Fruit fly (Drosophila melanogaster) whole organism, embryonic: ENCODE results near the gene Ubc7.

Source experiments
- Bgb ChIP-seq: fragments of 200-800 bp; sonication (Bioruptor generic); IDR thresholded peaks from 2 replicates; pipeline ENCODE4 v1.3.6; 2022; ENCODE audit warnings: missing biosample characterization, missing genetic modification characterization; ENCODE audit not compliant: partially characterized antibody
- BtbVII ChIP-seq: fragments of 200-800 bp; sonication (Bioruptor generic); optimal IDR thresholded peaks from 3 replicates; lab custom pipeline; 2017; ENCODE audit warnings: missing biosample characterization, mild to moderate bottlenecking, missing genetic modification characterization
- CG10147 ChIP-seq: fragments of 200-800 bp; sonication (Bioruptor generic); optimal IDR thresholded peaks from 2 replicates; lab custom pipeline; 2019; ENCODE audit warnings: missing biosample characterization, mild to moderate bottlenecking, missing genetic modification characterization, moderate library complexity
- CG11093 ChIP-seq: fragments of 200-800 bp; sonication (Bioruptor generic); IDR thresholded peaks from 3 replicates; pipeline ENCODE4 v1.3.6; 2022; ENCODE audit warnings: missing biosample characterization, missing genetic modification characterization
- CG11247 ChIP-seq: fragments of 200-800 bp; sonication (Bioruptor generic); IDR thresholded peaks from 2 replicates; pipeline ENCODE4 v1.3.6; 2022; ENCODE audit warnings: missing biosample characterization, missing genetic modification characterization
- CG12236 ChIP-seq: fragments of 200-800 bp; sonication (Bioruptor generic); optimal IDR thresholded peaks from 2 replicates; lab custom pipeline; 2016; ENCODE audit warnings: missing biosample characterization, missing genetic modification characterization
- CG13624 ChIP-seq: fragments of 200-800 bp; sonication (Bioruptor generic); optimal IDR thresholded peaks from 2 replicates; lab custom pipeline; 2016; ENCODE audit warnings: missing biosample characterization, missing genetic modification characterization
- CG14667 ChIP-seq: fragments of 200-800 bp; sonication (Bioruptor generic); IDR thresholded peaks from 2 replicates; pipeline ENCODE4 v1.3.6; 2022; ENCODE audit warnings: missing biosample characterization, missing genetic modification characterization
- CG1832 ChIP-seq: fragments of 200-800 bp; sonication (Bioruptor generic); optimal IDR thresholded peaks from 2 replicates; lab custom pipeline; 2017; ENCODE audit warnings: missing biosample characterization, mild to moderate bottlenecking, missing genetic modification characterization, inconsistent platforms
- CG2116 ChIP-seq: fragments of 200-800 bp; sonication (Bioruptor generic); optimal IDR thresholded peaks from 3 replicates; lab custom pipeline; 2018; ENCODE audit warnings: missing biosample characterization, mild to moderate bottlenecking, missing genetic modification characterization
- CG2202 ChIP-seq: fragments of 200-800 bp; sonication (Bioruptor generic); optimal IDR thresholded peaks from 2 replicates; lab custom pipeline; 2018; ENCODE audit warnings: missing biosample characterization, mild to moderate bottlenecking, missing genetic modification characterization
- CG2678 ChIP-seq: fragments of 200-800 bp; sonication (Bioruptor generic); optimal IDR thresholded peaks from 3 replicates; lab custom pipeline; 2019; ENCODE audit warnings: missing biosample characterization, mild to moderate bottlenecking, missing genetic modification characterization, moderate library complexity
- CG2889 ChIP-seq: fragments of 200-800 bp; sonication (Bioruptor generic); IDR thresholded peaks from 3 replicates; pipeline ENCODE4 v1.3.6; 2022; ENCODE audit warnings: missing biosample characterization, missing genetic modification characterization
- CG30431 ChIP-seq: fragments of 200-800 bp; sonication (Bioruptor generic); optimal IDR thresholded peaks from 2 replicates; lab custom pipeline; 2017; ENCODE audit warnings: missing biosample characterization, missing genetic modification characterization
- CG3065 ChIP-seq: fragments of 200-800 bp; sonication (Bioruptor generic); optimal IDR thresholded peaks from 2 replicates; lab custom pipeline; 2016; ENCODE audit warnings: missing biosample characterization, missing genetic modification characterization
- CG31224 ChIP-seq: fragments of 200-800 bp; sonication (Bioruptor generic); IDR thresholded peaks from 2 replicates; pipeline ENCODE4 v1.3.6; 2022; ENCODE audit warnings: missing biosample characterization, missing genetic modification characterization
- CG31441 ChIP-seq: fragments of 200-800 bp; sonication (Bioruptor generic); IDR thresholded peaks from 2 replicates; pipeline ENCODE4 v1.3.6; 2022; ENCODE audit warnings: missing biosample characterization, missing genetic modification characterization
- CG3726 ChIP-seq: fragments of 200-800 bp; sonication (Bioruptor generic); IDR thresholded peaks from 3 replicates; pipeline ENCODE4, ENCODE4 v1.3.6; 2022; ENCODE audit warnings: missing biosample characterization, missing genetic modification characterization
- CG42726 ChIP-seq: fragments of 200-800 bp; sonication (Bioruptor generic); IDR thresholded peaks from 2 replicates; pipeline ENCODE4 v1.3.6; 2022; ENCODE audit warnings: missing biosample characterization, missing genetic modification characterization; ENCODE audit not compliant: partially characterized antibody
- CG6254 ChIP-seq: fragments of 200-800 bp; sonication (Bioruptor generic); optimal IDR thresholded peaks from 3 replicates; lab custom pipeline; 2017; ENCODE audit warnings: mild to moderate bottlenecking, missing biosample characterization, missing genetic modification reagents, missing genetic modification characterization
- CG6683 ChIP-seq: fragments of 200-800 bp; sonication (Bioruptor generic); optimal IDR thresholded peaks from 2 replicates; lab custom pipeline; 2017; ENCODE audit warnings: missing biosample characterization, mild to moderate bottlenecking, missing genetic modification characterization, missing genetic modification reagents
- CG6854 ChIP-seq: fragments of 200-800 bp; sonication (Bioruptor generic); optimal IDR thresholded peaks from 3 replicates; lab custom pipeline; 2017; ENCODE audit warnings: missing biosample characterization, mild to moderate bottlenecking, missing genetic modification characterization
- CG8281 ChIP-seq: fragments of 200-800 bp; sonication (Bioruptor generic); optimal IDR thresholded peaks from 2 replicates; lab custom pipeline; 2018; ENCODE audit warnings: missing biosample characterization, mild to moderate bottlenecking, missing genetic modification characterization, moderate library complexity
- CG8359 ChIP-seq: fragments of 200-800 bp; sonication (Bioruptor generic); optimal IDR thresholded peaks from 2 replicates; lab custom pipeline; 2017; ENCODE audit warnings: missing biosample characterization, mild to moderate bottlenecking, missing genetic modification characterization, borderline replicate concordance
- D19B ChIP-seq: fragments of 200-800 bp; sonication (Bioruptor generic); optimal IDR thresholded peaks from 2 replicates; lab custom pipeline; 2017; ENCODE audit warnings: missing biosample characterization, mild to moderate bottlenecking, missing genetic modification characterization
- H2.0 ChIP-seq: fragments of 200-800 bp; sonication (Bioruptor generic); IDR thresholded peaks from 2 replicates; pipeline ENCODE4 v1.3.6; 2022; ENCODE audit warnings: missing biosample characterization, missing genetic modification characterization
- Hmx ChIP-seq: fragments of 200-800 bp; sonication (Bioruptor generic); optimal IDR thresholded peaks from 2 replicates; lab custom pipeline; 2016; ENCODE audit warnings: missing biosample characterization, missing genetic modification characterization
- Mes4 ChIP-seq: fragments of 200-800 bp; sonication (Bioruptor generic); optimal IDR thresholded peaks from 2 replicates; lab custom pipeline; 2016; ENCODE audit warnings: missing biosample characterization, missing genetic modification characterization
- NK7.1 ChIP-seq: fragments of 200-800 bp; sonication (Bioruptor generic); optimal IDR thresholded peaks from 3 replicates; lab custom pipeline; 2016; ENCODE audit warnings: missing biosample characterization, missing genetic modification characterization
- Xrp1 ChIP-seq: fragments of 200-800 bp; sonication (Bioruptor generic); IDR thresholded peaks from 2 replicates; pipeline ENCODE4 v1.3.6; 2022; ENCODE audit warnings: missing biosample characterization, missing genetic modification characterization
- amos ChIP-seq: fragments of 200-800 bp; sonication (Bioruptor generic); IDR thresholded peaks from 2 replicates; pipeline ENCODE4 v1.3.6; 2022; ENCODE audit warnings: missing biosample characterization, missing genetic modification characterization; ENCODE audit not compliant: partially characterized antibody
- cad ChIP-seq: fragments of >200 bp; optimal IDR thresholded peaks from 2 replicates; lab custom pipeline; 2017; ENCODE audit warnings: missing biosample characterization, missing genetic modification characterization
- chinmo ChIP-seq: fragments of 200-800 bp; sonication (Bioruptor generic); IDR thresholded peaks from 4 replicates; pipeline ENCODE4 v1.3.6; 2022; ENCODE audit warnings: missing biosample characterization, missing genetic modification characterization; ENCODE audit not compliant: partially characterized antibody
- crp ChIP-seq, 2 experiments: fragments of 200-800 bp; sonication (Bioruptor generic); optimal IDR thresholded peaks; 2 replicates in 1 of 2; 3 replicates in 1 of 2; lab custom pipeline; 2017; ENCODE audit warnings: missing biosample characterization in 2 of 2, missing genetic modification characterization in 2 of 2, mild to moderate bottlenecking in 1 of 2, moderate library complexity in 1 of 2
- exex ChIP-seq: fragments of 200-800 bp; sonication (Bioruptor generic); optimal IDR thresholded peaks from 4 replicates; lab custom pipeline; 2018; ENCODE audit warnings: missing biosample characterization, mild to moderate bottlenecking, missing genetic modification characterization, moderate library complexity
- fu2 ChIP-seq: fragments of 200-800 bp; sonication (Bioruptor generic); optimal IDR thresholded peaks from 2 replicates; lab custom pipeline; 2016; ENCODE audit warnings: missing biosample characterization, missing genetic modification characterization
- h ChIP-seq: fragments of >200 bp; optimal IDR thresholded peaks from 2 replicates; lab custom pipeline; 2017
- ken ChIP-seq: fragments of 200-800 bp; sonication (Bioruptor generic); IDR thresholded peaks from 3 replicates; pipeline ENCODE4 v1.3.6; 2022; ENCODE audit warnings: missing biosample characterization, missing genetic modification characterization
- kni ChIP-seq: fragments of 200-800 bp; sonication (Bioruptor generic); optimal IDR thresholded peaks from 3 replicates; lab custom pipeline; 2017; ENCODE audit warnings: mild to moderate bottlenecking, missing biosample characterization, missing genetic modification reagents, missing genetic modification characterization
- mam ChIP-seq: fragments of 200-800 bp; sonication (Bioruptor generic); optimal IDR thresholded peaks from 3 replicates; lab custom pipeline; 2016; ENCODE audit warnings: missing biosample characterization, missing genetic modification characterization
- nmo ChIP-seq: fragments of 200-800 bp; sonication (Bioruptor generic); optimal IDR thresholded peaks from 2 replicates; lab custom pipeline; 2018; ENCODE audit warnings: missing biosample characterization, mild to moderate bottlenecking, missing genetic modification characterization, moderate library complexity
- nom ChIP-seq: fragments of 200-800 bp; sonication (Bioruptor generic); optimal IDR thresholded peaks from 2 replicates; lab custom pipeline; 2017; ENCODE audit warnings: missing biosample characterization, missing genetic modification characterization, mild to moderate bottlenecking, moderate library complexity, missing genetic modification reagents
- odd ChIP-seq: fragments of 200-800 bp; sonication (Bioruptor generic); optimal IDR thresholded peaks from 2 replicates; lab custom pipeline; 2017; ENCODE audit warnings: missing biosample characterization, mild to moderate bottlenecking, missing genetic modification characterization
- phol ChIP-seq: fragments of 200-800 bp; sonication (Bioruptor generic); optimal IDR thresholded peaks from 3 replicates; lab custom pipeline; 2018; ENCODE audit warnings: missing biosample characterization, mild to moderate bottlenecking, missing genetic modification characterization, moderate library complexity
- pita ChIP-seq: fragments of 200-800 bp; sonication (Bioruptor generic); optimal IDR thresholded peaks from 2 replicates; lab custom pipeline; 2017; ENCODE audit warnings: missing biosample characterization, mild to moderate bottlenecking, missing genetic modification characterization
- schlank ChIP-seq: fragments of 200-800 bp; sonication (Bioruptor generic); optimal IDR thresholded peaks from 2 replicates; lab custom pipeline; 2018; ENCODE audit warnings: missing biosample characterization, mild to moderate bottlenecking, missing genetic modification characterization
- tio ChIP-seq: fragments of 200-800 bp; sonication (Bioruptor generic); optimal IDR thresholded peaks from 2 replicates; lab custom pipeline; 2017; ENCODE audit warnings: missing biosample characterization, missing genetic modification characterization, inconsistent platforms
- twi ChIP-seq: fragments of 200-800 bp; optimal IDR thresholded peaks from 2 replicates; lab custom pipeline; 2019; ENCODE audit warnings: missing biosample characterization, mild to moderate bottlenecking, missing genetic modification characterization, moderate library complexity
- vnd ChIP-seq: fragments of 200-800 bp; sonication (Bioruptor generic); IDR thresholded peaks from 3 replicates; pipeline ENCODE4 v1.3.6; 2022; ENCODE audit warnings: missing biosample characterization, missing genetic modification characterization; ENCODE audit not compliant: partially characterized antibody
- vvl ChIP-seq: fragments of 200-800 bp; sonication (Bioruptor generic); IDR thresholded peaks from 2 replicates; pipeline ENCODE4 v1.3.6; 2022; ENCODE audit warnings: missing biosample characterization, missing genetic modification characterization
- z ChIP-seq: fragments of 200-800 bp; sonication (Bioruptor generic); IDR thresholded peaks from 3 replicates; pipeline ENCODE4 v1.3.6; 2022; ENCODE audit warnings: missing biosample characterization, missing genetic modification characterization

Ubc7 gene

dm6 chrX:16552567-16552966 lies 40.9 kb upstream of the Ubc7 start (continued):
- no peak for TF ChIP-seq CG11093 (GFP tag; lab: Robert Waterston, UW)
- peak; percentile 40 for TF ChIP-seq fu2 (GFP tag; lab: Kevin White, UChicago)
- no peak for TF ChIP-seq nom
- peak; percentile 33 for TF ChIP-seq CG6683
- peak; percentile 68 for TF ChIP-seq schlank
- TF ChIP-seq tio (GFP tag; lab: Kevin White, UChicago): peak; percentile 85
- no peak for TF ChIP-seq vnd (GFP tag; lab: Robert Waterston, UW)
- peak; percentile 43 for TF ChIP-seq Mes4
- TF ChIP-seq odd: peak; percentile 76
- TF ChIP-seq CG13624 (GFP tag; lab: Kevin White, UChicago): peak; percentile 39
- TF ChIP-seq cad: no peak
- no peak for TF ChIP-seq chinmo (GFP tag; lab: Robert Waterston, UW)
- TF ChIP-seq CG10147 (GFP tag; lab: Kevin White, UChicago): peak; percentile 71
- TF ChIP-seq CG31441 (GFP tag; lab: Robert Waterston, UW): peak; percentile 88
- peak; percentile 62 for TF ChIP-seq CG3065
- TF ChIP-seq CG2116 (GFP tag; lab: Kevin White, UChicago): peak; percentile 51
- TF ChIP-seq amos (GFP tag; lab: Robert Waterston, UW): no peak
- TF ChIP-seq nmo (GFP tag; lab: Kevin White, UChicago): peak; percentile 83
- TF ChIP-seq CG8359 (GFP tag; lab: Kevin White, UChicago): peak; percentile 44
- TF ChIP-seq twi (tag; lab: Kevin White, UChicago): peak; percentile 30
- no peak for TF ChIP-seq CG14667 (GFP tag; lab: Robert Waterston, UW)
- TF ChIP-seq CG8281 (tag; lab: Kevin White, UChicago): no peak
- peak; percentile 79 for TF ChIP-seq exex (tag; lab: Kevin White, UChicago)
- no peak for TF ChIP-seq Bgb
- peak; percentile 57; the same call in 1 of the 2 replicates for TF ChIP-seq CG31224 (GFP tag; lab: Robert Waterston, UW)
- peak; percentile 72 for TF ChIP-seq D19B (GFP tag; lab: Kevin White, UChicago)
- TF ChIP-seq mam (GFP tag; lab: Kevin White, UChicago): peak; percentile 61
- TF ChIP-seq CG2678 (tag; lab: Kevin White, UChicago): peak; percentile 89
- peak; percentile 89 for TF ChIP-seq vvl (GFP tag; lab: Robert Waterston, UW)
- TF ChIP-seq CG6854: peak; percentile 74
- TF ChIP-seq CG11247 (GFP tag; lab: Robert Waterston, UW): peak; percentile 69
- TF ChIP-seq BtbVII: peak; percentile 84
- peak; percentile 73 for TF ChIP-seq CG6254 (GFP tag; lab: Kevin White, UChicago)
- peak; percentile 75 for TF ChIP-seq CG30431
- TF ChIP-seq h (lab: Kevin White, UChicago): no peak
- peak; percentile 84 for TF ChIP-seq phol
- peak; percentile 19 for TF ChIP-seq CG12236 (GFP tag; lab: Kevin White, UChicago)
- TF ChIP-seq z (GFP tag; lab: Robert Waterston, UW): no peak
- no peak for TF ChIP-seq kni (GFP tag; lab: Kevin White, UChicago)
- peak; percentile 66 for TF ChIP-seq H2.0 (GFP tag; lab: Robert Waterston, UW)
- TF ChIP-seq CG3726: no peak
- peak; percentile 57; the same call in 2 of the 3 replicates for TF ChIP-seq ken (GFP tag; lab: Robert Waterston, UW)
- TF ChIP-seq Hmx (GFP tag; lab: Kevin White, UChicago): no peak
- TF ChIP-seq crp (GFP tag; optimal IDR thresholded peaks at IDR 0.05; lab: Kevin White, UChicago): peak in 1 of 2 experiments; percentile 5
- TF ChIP-seq NK7.1: peak; percentile 17
- TF ChIP-seq CG1832 (GFP tag; lab: Kevin White, UChicago): no peak
- TF ChIP-seq CG2889 (GFP tag; lab: Robert Waterston, UW): 0 out of 3 replicates have a peak, but pooled peaks have one; percentile 19
- TF ChIP-seq CG2202 (tag; lab: Kevin White, UChicago): peak; percentile 58
- TF ChIP-seq Xrp1 (GFP tag; lab: Robert Waterston, UW): peak; percentile 87
- no peak for TF ChIP-seq pita
- TF ChIP-seq CG42726 (GFP tag; lab: Robert Waterston, UW): no peak
